Fruit fly (Drosophila melanogaster) whole organism, prepupa: Measurements from ENCODE around the gene CG4896.

Experiments
- Lpt ChIP-seq: fragments of 200-800 bp; sonication (Bioruptor generic); optimal IDR thresholded peaks from 3 replicates; lab custom pipeline; 2016; ENCODE audit warnings: missing biosample characterization, missing genetic modification characterization
- Smox ChIP-seq: fragments of 200-800 bp; sonication (Bioruptor generic); optimal IDR thresholded peaks from 3 replicates; lab custom pipeline; 2016; ENCODE audit warnings: missing biosample characterization, missing genetic modification characterization
- dac ChIP-seq: fragments of 200-800 bp; sonication (Bioruptor generic); optimal IDR thresholded peaks from 2 replicates; lab custom pipeline; 2017; ENCODE audit warnings: missing biosample characterization, mild to moderate bottlenecking, missing genetic modification characterization
- fd85E ChIP-seq: fragments of 200-800 bp; sonication (Bioruptor generic); optimal IDR thresholded peaks from 3 replicates; lab custom pipeline; 2016; ENCODE audit warnings: missing biosample characterization, missing genetic modification characterization
- net ChIP-seq: fragments of 200-800 bp; sonication (Bioruptor generic); optimal IDR thresholded peaks from 3 replicates; lab custom pipeline; 2016; ENCODE audit warnings: missing biosample characterization, missing genetic modification characterization

DNA sequence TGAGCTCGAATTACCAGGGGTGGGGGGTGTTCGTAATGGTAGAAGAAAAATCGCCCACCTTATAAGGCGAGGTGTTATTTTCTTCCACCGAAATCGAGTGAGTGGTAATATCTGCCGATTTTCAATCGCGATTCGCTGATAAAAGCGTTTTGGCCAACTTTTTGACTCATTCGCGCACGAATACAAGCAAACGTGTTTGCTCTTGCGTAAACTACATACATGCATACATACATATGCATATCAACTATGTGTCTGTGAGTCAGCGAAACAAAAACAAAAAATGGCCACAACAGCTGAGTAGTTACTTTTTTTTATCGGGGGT is 20.2 kb upstream of the CG4896 start:
- TF ChIP-seq dac (GFP tag; lab: Kevin White, UChicago) (no peak), net (no peak), Lpt (GFP tag; lab: Kevin White, UChicago) (no peak), fd85E (GFP tag; lab: Kevin White, UChicago) (no peak), Smox (no peak)
